Worm (Caenorhabditis elegans) whole organism, L1 larva: Measurements from ENCODE around the gene acs-2.

ENCODE experiments used
- ama-1 ChIP-seq: fragments of 150-350 bp; optimal IDR thresholded peaks from 2 replicates; lab custom pipeline; 2014
- ceh-88 ChIP-seq: fragments of 200-800 bp; sonication (Bioruptor generic); IDR thresholded peaks from 2 replicates; pipeline ENCODE4 v1.3.6; 2022; ENCODE audit warnings: missing genetic modification characterization, missing compliant biosample characterization
- fos-1 ChIP-seq: fragments of 150-350 bp; optimal IDR thresholded peaks from 2 replicates; lab custom pipeline; 2014; ENCODE audit warnings: missing biosample characterization, missing genetic modification characterization
- hpl-2 ChIP-seq: fragments of 150-350 bp; optimal IDR thresholded peaks from 2 replicates; lab custom pipeline; 2014; ENCODE audit warnings: missing biosample characterization, missing genetic modification reagents, missing genetic modification characterization
- jun-1 ChIP-seq: fragments of 150-350 bp; optimal IDR thresholded peaks from 2 replicates; lab custom pipeline; 2014; ENCODE audit warnings: missing biosample characterization, missing genetic modification reagents, missing genetic modification characterization
- mep-1 ChIP-seq: fragments of 150-350 bp; optimal IDR thresholded peaks from 2 replicates; lab custom pipeline; 2014; ENCODE audit warnings: missing biosample characterization, missing genetic modification characterization
- nhr-237 ChIP-seq: fragments of 150-350 bp; optimal IDR thresholded peaks from 2 replicates; lab custom pipeline; 2014; ENCODE audit warnings: missing biosample characterization, missing genetic modification characterization
- pqm-1 ChIP-seq: sonication (generic microtip); optimal IDR thresholded peaks from 3 replicates; lab custom pipeline; 2017; ENCODE audit warnings: missing biosample characterization, missing genetic modification characterization
- unc-130 ChIP-seq: fragments of 150-350 bp; optimal IDR thresholded peaks from 2 replicates; lab custom pipeline; 2017; ENCODE audit warnings: missing biosample characterization, missing genetic modification characterization, inconsistent platforms
- unc-62 ChIP-seq: fragments of 150-350 bp; optimal IDR thresholded peaks from 2 replicates; lab custom pipeline; 2014; ENCODE audit warnings: missing biosample characterization, missing genetic modification reagents, missing genetic modification characterization
- vab-15 ChIP-seq: sonication (generic microtip); optimal IDR thresholded peaks from 2 replicates; lab custom pipeline; 2017; ENCODE audit warnings: missing genotype, mild to moderate bottlenecking, missing genetic modification characterization, missing compliant biosample characterization

DNA sequence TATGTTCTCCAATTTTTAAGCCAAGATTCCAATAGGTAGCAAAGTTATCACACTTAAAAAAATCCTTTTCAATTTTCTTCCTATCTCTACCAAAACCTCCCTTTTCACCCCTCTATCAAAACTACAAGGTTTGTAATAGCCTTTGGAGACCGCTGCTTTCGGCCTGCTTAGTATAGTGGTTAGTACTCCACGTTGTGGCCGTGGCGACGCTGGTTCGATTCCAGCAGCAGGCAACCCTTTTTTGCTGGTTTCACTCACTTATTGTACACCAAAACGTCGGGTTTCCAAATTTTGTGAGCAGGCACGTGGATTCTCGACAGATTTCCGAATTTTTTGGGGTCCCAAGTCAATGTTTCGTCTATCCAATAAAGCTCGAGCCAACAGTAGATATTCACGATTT, 13.3 kb upstream of the acs-2 start:
- no peak for TF ChIP-seq fos-1 (tag; lab: Kevin White, UChicago)
- peak; percentile 24 for TF ChIP-seq mep-1 (tag; lab: Kevin White, UChicago)
- TF ChIP-seq nhr-237 (tag; lab: Kevin White, UChicago) = no peak
- TF ChIP-seq unc-62 (GFP tag; lab: Kevin White, UChicago) = no peak
- TF ChIP-seq unc-130 (tag; lab: Kevin White, UChicago) = no peak
- no peak for TF ChIP-seq vab-15
- TF ChIP-seq ama-1 (lab: Kevin White, UChicago) = no peak
- TF ChIP-seq pqm-1 (tag; lab: Kevin White, UChicago) = no peak
- no peak for TF ChIP-seq jun-1 (tag; lab: Kevin White, UChicago)
- TF ChIP-seq hpl-2 (GFP tag; lab: Kevin White, UChicago) = no peak
- TF ChIP-seq ceh-88 (GFP tag; lab: Robert Waterston, UW) = no peak
